Worm (Caenorhabditis elegans) whole organism, midembryonic: Measurements from ENCODE around the gene M163.5.

ENCODE experiments used
- T22C8.4 ChIP-seq: fragments of 200-800 bp; sonication (Bioruptor generic); IDR thresholded peaks from 2 replicates; pipeline ENCODE4 v1.3.6; 2022; ENCODE audit warnings: missing genetic modification characterization, missing compliant biosample characterization
- cog-1 ChIP-seq: sonication (generic microtip); optimal IDR thresholded peaks from 2 replicates; lab custom pipeline; 2016; ENCODE audit warnings: missing genetic modification characterization, missing compliant biosample characterization
- flt-1 ChIP-seq: fragments of 200-800 bp; sonication (Bioruptor generic); IDR thresholded peaks from 2 replicates; pipeline ENCODE4 v1.3.6; 2022; ENCODE audit warnings: missing genetic modification characterization, missing compliant biosample characterization
- klf-2 ChIP-seq: fragments of 200-800 bp; sonication (Bioruptor generic); conservative IDR thresholded peaks from 2 replicates; pipeline ENCODE4 v1.3.6; 2022; ENCODE audit warnings: missing genetic modification reagents, missing genetic modification characterization, missing compliant biosample characterization
- med-1 ChIP-seq: sonication (generic microtip); optimal IDR thresholded peaks from 2 replicates; lab custom pipeline; 2017; ENCODE audit warnings: missing genetic modification characterization, mild to moderate bottlenecking, missing compliant biosample characterization, antibody characterized with exemption, missing genetic modification reagents; ENCODE audit not compliant: insufficient read depth
- tab-1 ChIP-seq: fragments of 200-800 bp; sonication (Bioruptor generic); IDR thresholded peaks from 2 replicates; pipeline ENCODE4 v1.3.6; 2022; ENCODE audit warnings: missing genetic modification characterization, missing compliant biosample characterization
- ztf-23 ChIP-seq: fragments of 200-800 bp; sonication (Bioruptor generic); IDR thresholded peaks from 2 replicates; pipeline ENCODE4 v1.3.6; 2022; ENCODE audit warnings: missing genetic modification reagents, missing genetic modification characterization, missing compliant biosample characterization
- ztf-29 ChIP-seq: fragments of 200-800 bp; sonication (Bioruptor generic); IDR thresholded peaks from 2 replicates; pipeline ENCODE4 v1.3.6; 2022; ENCODE audit warnings: missing genetic modification reagents, missing genetic modification characterization, missing compliant biosample characterization

- no peak for TF ChIP-seq flt-1
- TF ChIP-seq ztf-29 (GFP tag; lab: Robert Waterston, UW) = no peak
- no peak for TF ChIP-seq med-1
- TF ChIP-seq T22C8.4 (GFP tag; lab: Robert Waterston, UW) = no peak
- no peak for TF ChIP-seq cog-1 (tag; lab: Kevin White, UChicago)
- TF ChIP-seq klf-2 (GFP tag; lab: Robert Waterston, UW) = no peak
- TF ChIP-seq ztf-23 (GFP tag; lab: Robert Waterston, UW) = no peak
- TF ChIP-seq tab-1 (GFP tag; lab: Robert Waterston, UW) = no peak
Measured at ce11 chrX:14500422-14501058, 26.7 kb downstream of the M163.5 start.
